Fruit fly (Drosophila melanogaster): Measurements from ENCODE around the gene rdgA.

dm6 chrX:8858679-8859078, 48.2 kb upstream of the rdgA start:
- TF ChIP-seq CG10348 (GFP tag; IDR thresholded peaks at IDR 0.05) (no peak), CG17806 (tag; optimal IDR thresholded peaks at IDR 0.05) (no peak), CG14655 (GFP tag; optimal IDR thresholded peaks at IDR 0.05) (no peak), Pif1A (GFP tag; optimal IDR thresholded peaks at IDR 0.05) (no peak)
